Worm (Caenorhabditis elegans) whole organism, late embryonic: ENCODE data around the gene sgk-1.

Source experiments
- C08G9.2 ChIP-seq: sonication (generic microtip); optimal IDR thresholded peaks from 2 replicates; lab custom pipeline; 2016; ENCODE audit warnings: mild to moderate bottlenecking, missing genetic modification characterization, moderate library complexity, missing compliant biosample characterization
- C38D4.7 ChIP-seq: fragments of 200-800 bp; sonication (Bioruptor generic); optimal IDR thresholded peaks from 2 replicates; lab custom pipeline; 2018; ENCODE audit warnings: mild to moderate bottlenecking, missing genetic modification characterization, moderate library complexity, missing compliant biosample characterization
- F13H6.1 ChIP-seq: sonication (generic microtip); optimal IDR thresholded peaks from 2 replicates; lab custom pipeline; 2016; ENCODE audit warnings: missing genetic modification characterization, missing compliant biosample characterization
- K02D7.2 ChIP-seq: sonication (generic microtip); optimal IDR thresholded peaks from 2 replicates; lab custom pipeline; 2017; ENCODE audit warnings: mild to moderate bottlenecking, missing genetic modification characterization, missing compliant biosample characterization
- T23F11.4 ChIP-seq: fragments of 200-800 bp; sonication (Bioruptor generic); optimal IDR thresholded peaks from 2 replicates; lab custom pipeline; 2018; ENCODE audit warnings: mild to moderate bottlenecking, missing genetic modification characterization, missing compliant biosample characterization
- ahr-1 ChIP-seq: sonication (generic microtip); optimal IDR thresholded peaks from 2 replicates; lab custom pipeline; 2016; ENCODE audit warnings: missing genetic modification characterization, missing compliant biosample characterization
- ceh-14 ChIP-seq: sonication (generic microtip); optimal IDR thresholded peaks from 2 replicates; lab custom pipeline; 2016; ENCODE audit warnings: missing genotype, missing genetic modification characterization, missing compliant biosample characterization
- ceh-18 ChIP-seq: sonication (generic microtip); optimal IDR thresholded peaks from 2 replicates; lab custom pipeline; 2016; ENCODE audit warnings: missing genetic modification characterization, missing compliant biosample characterization
- ceh-2 ChIP-seq: sonication (generic microtip); optimal IDR thresholded peaks from 2 replicates; lab custom pipeline; 2016; ENCODE audit warnings: missing genotype, missing genetic modification characterization, missing compliant biosample characterization
- ceh-22 ChIP-seq: sonication (generic microtip); optimal IDR thresholded peaks from 2 replicates; lab custom pipeline; 2017; ENCODE audit warnings: missing biosample characterization, missing genetic modification characterization
- ceh-34 ChIP-seq: sonication (generic microtip); optimal IDR thresholded peaks from 2 replicates; lab custom pipeline; 2016; ENCODE audit warnings: mild to moderate bottlenecking, missing genetic modification characterization, missing compliant biosample characterization
- ceh-45 ChIP-seq: fragments of 200-800 bp; sonication (Bioruptor generic); IDR thresholded peaks from 2 replicates; pipeline ENCODE4 v1.3.6; 2022; ENCODE audit warnings: missing genetic modification reagents, missing genetic modification characterization, missing compliant biosample characterization
- ceh-6 ChIP-seq: fragments of 200-800 bp; sonication (Bioruptor generic); optimal IDR thresholded peaks from 2 replicates; lab custom pipeline; 2018; ENCODE audit warnings: mild to moderate bottlenecking, missing genetic modification characterization, missing compliant biosample characterization
- ceh-9 ChIP-seq: sonication (generic microtip); optimal IDR thresholded peaks from 2 replicates; lab custom pipeline; 2016; ENCODE audit warnings: mild to moderate bottlenecking, missing genetic modification characterization, inconsistent platforms, missing compliant biosample characterization
- dmd-4 ChIP-seq: sonication (generic microtip); optimal IDR thresholded peaks from 2 replicates; lab custom pipeline; 2016; ENCODE audit warnings: borderline replicate concordance, missing genetic modification characterization, missing compliant biosample characterization
- dve-1 ChIP-seq: sonication (generic microtip); optimal IDR thresholded peaks from 2 replicates; lab custom pipeline; 2017; ENCODE audit warnings: antibody characterized with exemption, mild to moderate bottlenecking, missing genetic modification characterization, missing compliant biosample characterization
- elt-2 ChIP-seq: sonication (generic microtip); optimal IDR thresholded peaks from 2 replicates; lab custom pipeline; 2016; ENCODE audit warnings: missing genetic modification reagents, missing genetic modification characterization, missing compliant biosample characterization
- elt-4 ChIP-seq: sonication (generic microtip); optimal IDR thresholded peaks from 2 replicates; lab custom pipeline; 2016; ENCODE audit warnings: missing genetic modification characterization, missing compliant biosample characterization
- fkh-6 ChIP-seq: sonication (generic microtip); optimal IDR thresholded peaks from 2 replicates; lab custom pipeline; 2016; ENCODE audit warnings: missing genetic modification characterization, missing compliant biosample characterization
- gmeb-2 ChIP-seq: sonication (generic microtip); optimal IDR thresholded peaks from 2 replicates; lab custom pipeline; 2016; ENCODE audit warnings: missing genetic modification characterization, inconsistent platforms, missing compliant biosample characterization
- hlh-13 ChIP-seq: fragments of 200-800 bp; sonication (Bioruptor generic); optimal IDR thresholded peaks from 2 replicates; lab custom pipeline; 2018; ENCODE audit warnings: mild to moderate bottlenecking, missing genetic modification characterization, missing compliant biosample characterization
- hlh-15 ChIP-seq: sonication (generic microtip); optimal IDR thresholded peaks from 2 replicates; lab custom pipeline; 2016; ENCODE audit warnings: missing genetic modification characterization, missing compliant biosample characterization
- hlh-6 ChIP-seq: sonication (generic microtip); optimal IDR thresholded peaks from 2 replicates; lab custom pipeline; 2016; ENCODE audit warnings: missing genotype, missing genetic modification characterization, missing compliant biosample characterization
- madf-2 ChIP-seq: sonication (generic microtip); optimal IDR thresholded peaks from 2 replicates; lab custom pipeline; 2017; ENCODE audit warnings: missing genetic modification characterization, missing compliant biosample characterization
- mec-3 ChIP-seq: sonication (generic microtip); optimal IDR thresholded peaks from 2 replicates; lab custom pipeline; 2016; ENCODE audit warnings: borderline replicate concordance, missing genetic modification characterization, missing compliant biosample characterization
- nhr-11 ChIP-seq: fragments of 150-350 bp; optimal IDR thresholded peaks from 2 replicates; lab custom pipeline; 2014; ENCODE audit warnings: missing biosample characterization, missing genetic modification characterization
- nhr-232 ChIP-seq: sonication (generic microtip); optimal IDR thresholded peaks from 2 replicates; lab custom pipeline; 2016; ENCODE audit warnings: missing genetic modification characterization, missing compliant biosample characterization
- odd-2 ChIP-seq: sonication (generic microtip); optimal IDR thresholded peaks from 2 replicates; lab custom pipeline; 2017; ENCODE audit warnings: antibody characterized with exemption, mild to moderate bottlenecking, missing genetic modification characterization, missing compliant biosample characterization
- pax-1 ChIP-seq: fragments of 150-350 bp; optimal IDR thresholded peaks from 2 replicates; lab custom pipeline; 2014; ENCODE audit warnings: missing biosample characterization, missing genetic modification characterization
- pha-2 ChIP-seq: sonication (generic microtip); optimal IDR thresholded peaks from 2 replicates; lab custom pipeline; 2017; ENCODE audit warnings: mild to moderate bottlenecking, missing genetic modification characterization, missing compliant biosample characterization
- pros-1 ChIP-seq: fragments of 150-350 bp; optimal IDR thresholded peaks from 2 replicates; lab custom pipeline; 2014; ENCODE audit warnings: missing biosample characterization, missing genetic modification reagents, missing genetic modification characterization
- sdc-2 ChIP-seq: sonication (generic microtip); optimal IDR thresholded peaks from 2 replicates; lab custom pipeline; 2016; ENCODE audit warnings: missing genotype, missing genetic modification characterization, missing compliant biosample characterization
- sox-4 ChIP-seq: sonication (generic microtip); optimal IDR thresholded peaks from 2 replicates; lab custom pipeline; 2017; ENCODE audit warnings: mild to moderate bottlenecking, missing genetic modification characterization, inconsistent platforms, missing compliant biosample characterization
- tbx-2 ChIP-seq: sonication (generic microtip); optimal IDR thresholded peaks from 2 replicates; lab custom pipeline; 2016; ENCODE audit warnings: missing genetic modification characterization, missing compliant biosample characterization
- tbx-7 ChIP-seq: sonication (generic microtip); optimal IDR thresholded peaks from 2 replicates; lab custom pipeline; 2016; ENCODE audit warnings: missing genotype, missing genetic modification characterization, missing compliant biosample characterization
- unc-3 ChIP-seq, 2 experiments: fragments of 200-800 bp in 1 of 2; sonication (Bioruptor generic) in 1 of 2; sonication (generic microtip) in 1 of 2; conservative IDR thresholded peaks in 1 of 2; optimal IDR thresholded peaks in 1 of 2; 2 replicates each; pipeline versions ENCODE4 v1.3.6 to Lab custom; 2016 to 2022; ENCODE audit warnings: missing compliant biosample characterization in 2 of 2, missing genetic modification characterization in 2 of 2, missing genetic modification reagents in 1 of 2
- unc-42 ChIP-seq: sonication (generic microtip); optimal IDR thresholded peaks from 2 replicates; lab custom pipeline; 2016; ENCODE audit warnings: missing genotype, missing genetic modification characterization, missing compliant biosample characterization
- unc-55 ChIP-seq: sonication (generic microtip); optimal IDR thresholded peaks from 2 replicates; lab custom pipeline; 2017; ENCODE audit warnings: missing biosample characterization, missing genetic modification reagents, missing genetic modification characterization
- unc-86 ChIP-seq: sonication (generic microtip); optimal IDR thresholded peaks from 2 replicates; lab custom pipeline; 2016; ENCODE audit warnings: missing genetic modification characterization, missing compliant biosample characterization

sgk-1 gene

ce11 chrX:16260077-16260476 is 1.8 kb downstream of the sgk-1 start:
- no peak for TF ChIP-seq ceh-45
- no peak for TF ChIP-seq elt-4 (tag; lab: Kevin White, UChicago)
- TF ChIP-seq elt-2 (tag; lab: Kevin White, UChicago): peak; percentile 32

ce11 chrX:16258503-16258902 is 3.4 kb downstream of the sgk-1 start:
- no peak for TF ChIP-seq ceh-18 (tag; lab: Kevin White, UChicago)
- TF ChIP-seq ceh-34 (tag; lab: Kevin White, UChicago): no peak
- TF ChIP-seq C08G9.2 (tag; lab: Kevin White, UChicago): no peak
- TF ChIP-seq hlh-6 (tag; lab: Kevin White, UChicago): no peak
- TF ChIP-seq unc-86 (tag; lab: Kevin White, UChicago): no peak
- no peak for TF ChIP-seq ceh-9 (tag; lab: Kevin White, UChicago)
- TF ChIP-seq hlh-15 (tag; lab: Kevin White, UChicago): no peak
- TF ChIP-seq K02D7.2 (tag; lab: Kevin White, UChicago): no peak
- no peak for TF ChIP-seq ceh-22 (tag; lab: Kevin White, UChicago)
- TF ChIP-seq ceh-14 (tag; lab: Kevin White, UChicago): no peak
- TF ChIP-seq C38D4.7 (GFP tag; lab: Kevin White, UChicago): no peak
- TF ChIP-seq odd-2 (tag; lab: Kevin White, UChicago): no peak
- no peak for TF ChIP-seq dmd-4
- no peak for TF ChIP-seq pros-1 (tag; lab: Kevin White, UChicago)
- no peak for TF ChIP-seq tbx-2 (tag; lab: Kevin White, UChicago)
- TF ChIP-seq T23F11.4 (GFP tag; lab: Kevin White, UChicago): no peak
- TF ChIP-seq sox-4 (tag; lab: Kevin White, UChicago): no peak
- TF ChIP-seq unc-55 (GFP tag; lab: Kevin White, UChicago): no peak
- TF ChIP-seq ceh-2 (tag; lab: Kevin White, UChicago): no peak
- no peak for TF ChIP-seq hlh-13 (GFP tag; lab: Kevin White, UChicago)

DNA sequence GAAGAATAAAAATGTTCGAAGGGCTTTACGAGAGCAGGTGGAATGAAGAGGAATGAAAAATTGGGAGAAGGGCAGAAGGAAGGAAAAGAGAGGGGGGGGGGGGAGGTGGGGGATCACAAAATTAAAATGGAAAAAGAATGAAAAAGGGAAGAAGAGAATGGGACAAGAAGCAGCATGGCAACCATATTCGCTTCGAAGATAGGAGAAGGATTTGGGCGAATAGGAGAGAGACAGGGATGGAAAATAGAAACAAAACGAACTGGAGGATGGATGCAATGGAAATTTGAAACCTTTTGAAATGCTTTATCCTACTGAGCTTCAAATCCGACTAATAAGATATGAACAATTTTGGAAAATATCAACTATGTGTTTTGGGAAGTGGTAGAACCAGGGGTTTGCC is 11.2 kb downstream of the sgk-1 start, which contains the start of gene W10G6.6:
Gene W10G6.6 (minus strand): TSS at position 101 of the 400 bp plus-strand sequence.
- TF ChIP-seq pha-2: no peak
- TF ChIP-seq sox-4 (tag; lab: Kevin White, UChicago): no peak
- TF ChIP-seq ceh-18 (tag; lab: Kevin White, UChicago): no peak

- TF ChIP-seq hlh-15 (tag; lab: Kevin White, UChicago): no peak
- TF ChIP-seq F13H6.1 (tag; lab: Kevin White, UChicago): no peak
- no peak for TF ChIP-seq gmeb-2 (tag; lab: Kevin White, UChicago)
- TF ChIP-seq ceh-6 (GFP tag; lab: Kevin White, UChicago): no peak
- no peak for TF ChIP-seq nhr-232 (tag; lab: Kevin White, UChicago)
- TF ChIP-seq sdc-2: no peak
- no peak for TF ChIP-seq mec-3 (tag; lab: Kevin White, UChicago)
These were observed 17.1 kb downstream of the sgk-1 start, which contains the start of gene W10G6.1 for ce11 chrX:16244764-16245244. TSS of gene W10G6.1 (plus strand) at chrX:16245194.

ce11 chrX:16243129-16243528 is 18.8 kb downstream of the sgk-1 start:
- TF ChIP-seq dmd-4 (no peak), ceh-14 (tag; lab: Kevin White, UChicago) (no peak), unc-55 (GFP tag; lab: Kevin White, UChicago) (no peak), K02D7.2 (tag; lab: Kevin White, UChicago) (no peak), odd-2 (tag; lab: Kevin White, UChicago) (no peak), nhr-232 (tag; lab: Kevin White, UChicago) (no peak), nhr-11 (tag; lab: Kevin White, UChicago) (no peak), unc-42 (tag; lab: Kevin White, UChicago) (no peak), dve-1 (tag; lab: Kevin White, UChicago) (no peak), fkh-6 (tag; lab: Kevin White, UChicago) (no peak), pax-1 (no peak), ahr-1 (no peak), madf-2 (tag; lab: Kevin White, UChicago) (no peak), unc-3 (GFP tag; conservative IDR thresholded peaks at IDR 0.05; lab: Robert Waterston, UW) (no peak), unc-3 (tag; optimal IDR thresholded peaks at IDR 0.05; lab: Kevin White, UChicago) (no peak), tbx-7 (tag; lab: Kevin White, UChicago) (no peak), tbx-2 (tag; lab: Kevin White, UChicago) (no peak), gmeb-2 (tag; lab: Kevin White, UChicago) (no peak), elt-2 (tag; lab: Kevin White, UChicago) (no peak)
- TF ChIP-seq, all 69 proteins: peak for 0
